Worm (Caenorhabditis elegans) whole organism, L2 larva: Measurements from ENCODE around the gene srg-10.

Experiments
- C34F6.9 ChIP-seq: fragments of 150-350 bp; optimal IDR thresholded peaks from 2 replicates; lab custom pipeline; 2014; ENCODE audit warnings: missing biosample characterization, missing genetic modification characterization
- aly-2 ChIP-seq: fragments of 150-350 bp; optimal IDR thresholded peaks from 2 replicates; lab custom pipeline; 2014; ENCODE audit warnings: missing biosample characterization, missing genetic modification characterization
- egl-27 ChIP-seq: sonication (generic microtip); optimal IDR thresholded peaks from 3 replicates; lab custom pipeline; 2017; ENCODE audit warnings: missing biosample characterization, missing genetic modification reagents, missing genetic modification characterization
- lin-13 ChIP-seq: fragments of 150-350 bp; optimal IDR thresholded peaks from 2 replicates; lab custom pipeline; 2014; ENCODE audit warnings: missing biosample characterization, missing genetic modification reagents, missing genetic modification characterization
- lin-39 ChIP-seq: fragments of 150-350 bp; optimal IDR thresholded peaks from 2 replicates; lab custom pipeline; 2014; ENCODE audit warnings: missing biosample characterization, missing genetic modification reagents, missing genetic modification characterization
- nhr-12 ChIP-seq: fragments of 150-350 bp; optimal IDR thresholded peaks from 2 replicates; lab custom pipeline; 2014; ENCODE audit warnings: missing biosample characterization, missing genetic modification characterization
- nhr-25 ChIP-seq: fragments of 150-350 bp; sonication (generic microtip); optimal IDR thresholded peaks from 3 replicates; lab custom pipeline; 2014; ENCODE audit warnings: missing biosample characterization, missing genetic modification characterization
- skn-1 ChIP-seq: sonication (generic microtip); optimal IDR thresholded peaks from 2 replicates; lab custom pipeline; 2017; ENCODE audit warnings: missing biosample characterization, missing genetic modification characterization
- snpc-4 ChIP-seq: fragments of 150-350 bp; optimal IDR thresholded peaks from 2 replicates; lab custom pipeline; 2014; ENCODE audit warnings: missing biosample characterization, missing genetic modification characterization
- unc-62 ChIP-seq: fragments of 150-350 bp; optimal IDR thresholded peaks from 2 replicates; lab custom pipeline; 2014; ENCODE audit warnings: missing biosample characterization, missing genetic modification reagents, missing genetic modification characterization

- no peak for TF ChIP-seq C34F6.9
- TF ChIP-seq snpc-4 (tag; lab: Kevin White, UChicago), result no peak
- no peak for TF ChIP-seq lin-39 (tag; lab: Kevin White, UChicago)
- TF ChIP-seq nhr-12, result no peak
- TF ChIP-seq aly-2, result no peak
- no peak for TF ChIP-seq unc-62 (GFP tag; lab: Kevin White, UChicago)
- no peak for TF ChIP-seq nhr-25 (tag; lab: Kevin White, UChicago)
- no peak for TF ChIP-seq skn-1 (tag; lab: Kevin White, UChicago)
- TF ChIP-seq egl-27, result no peak
- TF ChIP-seq lin-13 (GFP tag; lab: Kevin White, UChicago), result no peak
These were observed 24.2 kb upstream of the srg-10 start for ce11 chrIII:4653374-4653773.
